Fruit fly (Drosophila melanogaster) whole organism, embryonic: Measurements from ENCODE around the gene gNacalpha.

Experiments
- Ada2b ChIP-seq: fragments of 200-800 bp; sonication (Bioruptor generic); IDR thresholded peaks from 2 replicates; pipeline ENCODE4 v1.3.6; 2022; ENCODE audit warnings: missing biosample characterization, missing genetic modification characterization
- Aef1 ChIP-seq: fragments of 200-800 bp; sonication (Bioruptor generic); IDR thresholded peaks from 3 replicates; pipeline ENCODE4 v1.3.6; 2022; ENCODE audit warnings: missing biosample characterization, missing genetic modification characterization
- Asciz ChIP-seq: fragments of 200-800 bp; sonication (Bioruptor generic); optimal IDR thresholded peaks from 2 replicates; lab custom pipeline; 2017; ENCODE audit warnings: missing biosample characterization, mild to moderate bottlenecking, missing genetic modification characterization, missing genetic modification reagents
- B-H1 ChIP-seq: fragments of 200-800 bp; sonication (Bioruptor generic); IDR thresholded peaks from 3 replicates; pipeline ENCODE4 v1.3.6; 2022; ENCODE audit warnings: missing biosample characterization, missing genetic modification characterization
- CG11456 ChIP-seq: fragments of 200-800 bp; sonication (Bioruptor generic); IDR thresholded peaks from 3 replicates; pipeline ENCODE4 v1.3.6; 2022; ENCODE audit warnings: missing biosample characterization, missing genetic modification characterization
- CG11695 ChIP-seq: fragments of 200-800 bp; sonication (Bioruptor generic); IDR thresholded peaks from 3 replicates; pipeline ENCODE4 v1.3.6; 2022; ENCODE audit warnings: missing biosample characterization, missing genetic modification characterization
- CG15601 ChIP-seq: fragments of 200-800 bp; sonication (Bioruptor generic); optimal IDR thresholded peaks from 3 replicates; lab custom pipeline; 2019; ENCODE audit warnings: missing biosample characterization, mild to moderate bottlenecking, missing genetic modification characterization, moderate library complexity
- CG1602 ChIP-seq: fragments of 200-800 bp; sonication (Bioruptor generic); optimal IDR thresholded peaks from 3 replicates; lab custom pipeline; 2016; ENCODE audit warnings: missing biosample characterization, missing genetic modification characterization
- CG1603 ChIP-seq: fragments of 200-800 bp; sonication (Bioruptor generic); optimal IDR thresholded peaks from 2 replicates; lab custom pipeline; 2019; ENCODE audit warnings: missing biosample characterization, mild to moderate bottlenecking, missing genetic modification characterization, moderate library complexity
- CG17328 ChIP-seq: fragments of 200-800 bp; sonication (Bioruptor generic); IDR thresholded peaks from 2 replicates; pipeline ENCODE4 v1.3.6; 2022; ENCODE audit warnings: missing biosample characterization, missing genetic modification characterization
- CG18262 ChIP-seq: fragments of 200-800 bp; optimal IDR thresholded peaks from 3 replicates; lab custom pipeline; 2019; ENCODE audit warnings: missing biosample characterization, mild to moderate bottlenecking, missing genetic modification characterization, moderate library complexity
- CG18599 ChIP-seq: fragments of 200-800 bp; sonication (Bioruptor generic); optimal IDR thresholded peaks from 3 replicates; lab custom pipeline; 2017; ENCODE audit warnings: missing biosample characterization, missing genetic modification characterization, mild to moderate bottlenecking, moderate library complexity, missing genetic modification reagents
- CG2120 ChIP-seq: fragments of 200-800 bp; sonication (Bioruptor generic); optimal IDR thresholded peaks from 3 replicates; lab custom pipeline; 2016; ENCODE audit warnings: missing biosample characterization, missing genetic modification characterization
- CG2712 ChIP-seq: fragments of 200-800 bp; optimal IDR thresholded peaks from 3 replicates; lab custom pipeline; 2019; ENCODE audit warnings: missing biosample characterization, mild to moderate bottlenecking, missing genetic modification characterization, moderate library complexity
- CG32532 ChIP-seq: fragments of 200-800 bp; sonication (Bioruptor generic); IDR thresholded peaks from 2 replicates; pipeline ENCODE4 v1.3.6; 2022; ENCODE audit warnings: missing biosample characterization, missing genetic modification characterization
- CG34422 ChIP-seq: fragments of 200-800 bp; sonication (Bioruptor generic); IDR thresholded peaks from 3 replicates; pipeline ENCODE4 v1.3.6; 2022; ENCODE audit warnings: missing biosample characterization, missing genetic modification characterization
- CG5245 ChIP-seq: fragments of 200-800 bp; sonication (Bioruptor generic); optimal IDR thresholded peaks from 3 replicates; lab custom pipeline; 2016; ENCODE audit warnings: missing biosample characterization, missing genetic modification characterization
- CG7786 ChIP-seq: fragments of 200-800 bp; sonication (Bioruptor generic); optimal IDR thresholded peaks from 2 replicates; lab custom pipeline; 2016; ENCODE audit warnings: missing biosample characterization, missing genetic modification characterization
- CTCF ChIP-seq: fragments of 200-800 bp; sonication (Bioruptor generic); optimal IDR thresholded peaks from 2 replicates; lab custom pipeline; 2017; ENCODE audit warnings: missing biosample characterization, mild to moderate bottlenecking, missing genetic modification characterization, moderate library complexity
- D19A ChIP-seq: fragments of 200-800 bp; optimal IDR thresholded peaks from 3 replicates; lab custom pipeline; 2019; ENCODE audit warnings: missing biosample characterization, mild to moderate bottlenecking, missing genetic modification characterization, moderate library complexity
- Dbx ChIP-seq: fragments of 200-800 bp; sonication (Bioruptor generic); IDR thresholded peaks from 3 replicates; pipeline ENCODE4 v1.3.6; 2022; ENCODE audit warnings: missing biosample characterization, missing genetic modification characterization
- Dip3 ChIP-seq: fragments of 200-800 bp; sonication (Bioruptor generic); optimal IDR thresholded peaks from 3 replicates; lab custom pipeline; 2016; ENCODE audit warnings: missing biosample characterization, missing genetic modification characterization
- Ets65A ChIP-seq: fragments of 200-800 bp; sonication (Bioruptor generic); peaks from one replicate; lab custom pipeline; 2016; ENCODE audit warnings: missing biosample characterization, missing genetic modification characterization
- Gsc ChIP-seq: fragments of 200-800 bp; sonication (Bioruptor generic); IDR thresholded peaks from 2 replicates; pipeline ENCODE4 v1.3.6; 2022; ENCODE audit warnings: missing biosample characterization, missing genetic modification characterization
- Hand ChIP-seq: fragments of 200-800 bp; sonication (Bioruptor generic); optimal IDR thresholded peaks from 2 replicates; lab custom pipeline; 2017; ENCODE audit warnings: mild to moderate bottlenecking, missing biosample characterization, missing genetic modification reagents, missing genetic modification characterization
- Hr3 ChIP-seq: fragments of 200-800 bp; sonication (Bioruptor generic); optimal IDR thresholded peaks from 3 replicates; lab custom pipeline; 2016; ENCODE audit warnings: missing biosample characterization, missing genetic modification characterization
- Mrtf ChIP-seq: fragments of 200-800 bp; sonication (Bioruptor generic); IDR thresholded peaks from 3 replicates; pipeline ENCODE4 v1.3.6; 2022; ENCODE audit warnings: missing biosample characterization, missing genetic modification characterization
- Nf-YA ChIP-seq: fragments of 200-800 bp; sonication (Bioruptor generic); IDR thresholded peaks from 2 replicates; pipeline ENCODE4 v1.3.6; 2022; ENCODE audit warnings: missing biosample characterization, missing genetic modification characterization
- ara ChIP-seq: fragments of 200-800 bp; sonication (Bioruptor generic); IDR thresholded peaks from 2 replicates; pipeline ENCODE4 v1.3.6; 2022; ENCODE audit warnings: missing biosample characterization, missing genetic modification characterization
- croc ChIP-seq: fragments of 200-800 bp; sonication (Bioruptor generic); conservative IDR thresholded peaks from 3 replicates; pipeline ENCODE4 v1.3.6; 2022; ENCODE audit warnings: missing biosample characterization, missing genetic modification characterization
- crol ChIP-seq: fragments of 200-800 bp; sonication (Bioruptor generic); IDR thresholded peaks from 2 replicates; pipeline ENCODE4 v1.3.6; 2022; ENCODE audit warnings: missing biosample characterization, missing genetic modification characterization
- dmrt99B ChIP-seq: fragments of 200-800 bp; sonication (Bioruptor generic); optimal IDR thresholded peaks from 2 replicates; lab custom pipeline; 2018; ENCODE audit warnings: missing biosample characterization, mild to moderate bottlenecking, missing genetic modification characterization, moderate library complexity
- dpn ChIP-seq, 2 experiments: fragments of 200-800 bp; sonication (Bioruptor generic); optimal IDR thresholded peaks; 3 replicates each; lab custom pipeline; 2016; ENCODE audit warnings: missing biosample characterization in 2 of 2, missing genetic modification characterization in 2 of 2
- dysf ChIP-seq: fragments of 200-800 bp; sonication (Bioruptor generic); IDR thresholded peaks from 3 replicates; pipeline ENCODE4 v1.3.6; 2022; ENCODE audit warnings: missing biosample characterization, missing genetic modification characterization
- exex ChIP-seq: fragments of 200-800 bp; sonication (Bioruptor generic); optimal IDR thresholded peaks from 4 replicates; lab custom pipeline; 2018; ENCODE audit warnings: missing biosample characterization, mild to moderate bottlenecking, missing genetic modification characterization, moderate library complexity
- gce ChIP-seq: fragments of 200-800 bp; sonication (Bioruptor generic); IDR thresholded peaks from 3 replicates; pipeline ENCODE4 v1.3.6; 2022; ENCODE audit warnings: missing biosample characterization, missing genetic modification characterization
- hkb ChIP-seq, 2 experiments: fragments of 200-800 bp in 1 of 2; fragments of >200 bp in 1 of 2; sonication (Bioruptor generic) in 1 of 2; IDR thresholded peaks in 1 of 2; optimal IDR thresholded peaks in 1 of 2; 2 replicates each; pipeline versions ENCODE4 v1.3.6 to Lab custom; 2017 to 2022; ENCODE audit warnings: missing biosample characterization in 1 of 2, missing genetic modification characterization in 1 of 2
- ind ChIP-seq: fragments of 200-800 bp; sonication (Bioruptor generic); optimal IDR thresholded peaks from 3 replicates; lab custom pipeline; 2016; ENCODE audit warnings: missing biosample characterization, missing genetic modification characterization
- jing ChIP-seq: fragments of 200-800 bp; sonication (Bioruptor generic); optimal IDR thresholded peaks from 2 replicates; lab custom pipeline; 2018; ENCODE audit warnings: missing biosample characterization, mild to moderate bottlenecking, missing genetic modification characterization
- mam ChIP-seq: fragments of 200-800 bp; sonication (Bioruptor generic); optimal IDR thresholded peaks from 3 replicates; lab custom pipeline; 2016; ENCODE audit warnings: missing biosample characterization, missing genetic modification characterization
- otp ChIP-seq: fragments of 200-800 bp; sonication (Bioruptor generic); IDR thresholded peaks from 3 replicates; pipeline ENCODE4, ENCODE4 v1.3.6; 2022; ENCODE audit warnings: missing biosample characterization, missing genetic modification characterization
- pan ChIP-seq, 4 experiments: fragments of >200 bp in 3 of 4; fragments of 200-800 bp in 1 of 4; sonication (Bioruptor generic) in 1 of 4; optimal IDR thresholded peaks in 3 of 4; IDR thresholded peaks in 1 of 4; 2 replicates each; pipeline versions ENCODE4 v1.3.6 to Lab custom; 2017 to 2022; ENCODE audit warnings: missing biosample characterization in 2 of 4, missing genetic modification characterization in 2 of 4, mixed read lengths in 1 of 4
- pb ChIP-seq: fragments of 200-800 bp; sonication (Bioruptor generic); optimal IDR thresholded peaks from 3 replicates; lab custom pipeline; 2016; ENCODE audit warnings: missing biosample characterization, missing genetic modification characterization
- pnt ChIP-seq: fragments of 200-800 bp; sonication (Bioruptor generic); optimal IDR thresholded peaks from 3 replicates; lab custom pipeline; 2016; ENCODE audit warnings: missing biosample characterization, missing genetic modification characterization
- psq ChIP-seq: fragments of 200-800 bp; sonication (Bioruptor generic); optimal IDR thresholded peaks from 2 replicates; lab custom pipeline; 2017; ENCODE audit warnings: missing biosample characterization, missing genetic modification characterization
- rib ChIP-seq: fragments of 200-800 bp; sonication (Bioruptor generic); IDR thresholded peaks from 2 replicates; pipeline ENCODE4 v1.3.6; 2022; ENCODE audit warnings: missing biosample characterization, missing genetic modification characterization
- sisA ChIP-seq: fragments of 200-800 bp; sonication (Bioruptor generic); IDR thresholded peaks from 2 replicates; pipeline ENCODE4 v1.3.6; 2022; ENCODE audit warnings: missing biosample characterization, missing genetic modification characterization
- ssp ChIP-seq: fragments of 200-800 bp; sonication (Bioruptor generic); IDR thresholded peaks from 2 replicates; pipeline ENCODE4 v1.3.6; 2022; ENCODE audit warnings: missing biosample characterization, missing genetic modification characterization
- wdn ChIP-seq: fragments of 200-800 bp; sonication (Bioruptor generic); IDR thresholded peaks from 2 replicates; pipeline ENCODE4 v1.3.6; 2022; ENCODE audit warnings: missing biosample characterization, missing genetic modification characterization
- wek ChIP-seq: fragments of 200-800 bp; sonication (Bioruptor generic); optimal IDR thresholded peaks from 3 replicates; lab custom pipeline; 2018; ENCODE audit warnings: missing biosample characterization, mild to moderate bottlenecking, missing genetic modification characterization, moderate library complexity
- zen ChIP-seq: fragments of 200-800 bp; sonication (Bioruptor generic); optimal IDR thresholded peaks from 3 replicates; lab custom pipeline; 2018; ENCODE audit warnings: missing biosample characterization, mild to moderate bottlenecking, missing genetic modification characterization, moderate library complexity

Gene gNacalpha

dm6 chr2L:1070941-1071340 lies 33.9 kb downstream of the gNacalpha start (continued):
- peak; percentile 20; the same call in 1 of the 2 replicates for TF ChIP-seq sisA
- no peak for TF ChIP-seq Asciz (GFP tag; lab: Kevin White, UChicago)
- TF ChIP-seq CG1602 (GFP tag; lab: Kevin White, UChicago) = no peak
- TF ChIP-seq Dbx (GFP tag; lab: Robert Waterston, UW) = peak; percentile 62
- no peak for TF ChIP-seq B-H1 (GFP tag; lab: Robert Waterston, UW)
- TF ChIP-seq croc (GFP tag; lab: Robert Waterston, UW) = no peak
- 0 out of 3 replicates have a peak, but pooled peaks have one; percentile 24 for TF ChIP-seq Aef1 (GFP tag; lab: Robert Waterston, UW)
- 0 out of 2 replicates have a peak, but pooled peaks have one; percentile 18 for TF ChIP-seq CG17328
- TF ChIP-seq Nf-YA = no peak
- TF ChIP-seq Hr3 (GFP tag; lab: Kevin White, UChicago) = no peak
- peak; percentile 20 for TF ChIP-seq dmrt99B (tag; lab: Kevin White, UChicago)
- no peak for TF ChIP-seq Hand
- TF ChIP-seq dpn (GFP tag; optimal IDR thresholded peaks at IDR 0.05; lab: Kevin White, UChicago) = no peak
- no peak for TF ChIP-seq Gsc (GFP tag; lab: Robert Waterston, UW)
- TF ChIP-seq CG5245 (GFP tag; lab: Kevin White, UChicago) = no peak
- TF ChIP-seq pan (optimal IDR thresholded peaks at IDR 0.05; lab: Kevin White, UChicago) = no peak
- peak in 1 of 2 experiments; percentile 49 for TF ChIP-seq pan (GFP tag; optimal IDR thresholded peaks at IDR 0.05 in 1 of 2, IDR thresholded peaks at IDR 0.05 in 1 of 2)
- peak; percentile 10 for TF ChIP-seq ind (GFP tag; lab: Kevin White, UChicago)
- TF ChIP-seq CTCF (GFP tag; lab: Kevin White, UChicago) = no peak
- TF ChIP-seq gce (GFP tag; lab: Robert Waterston, UW) = 0 out of 3 replicates have a peak, but pooled peaks have one; percentile 20
- no peak; the same call in 1 of the 2 replicates for TF ChIP-seq ara (GFP tag; lab: Robert Waterston, UW)
- TF ChIP-seq jing (GFP tag; lab: Kevin White, UChicago) = no peak
- peak; percentile 10 for TF ChIP-seq CG15601 (tag; lab: Kevin White, UChicago)
- TF ChIP-seq Mrtf (GFP tag; lab: Robert Waterston, UW) = 0 out of 3 replicates have a peak, but pooled peaks have one; percentile 29
- no peak; the same call in 1 of the 2 replicates for TF ChIP-seq crol (GFP tag; lab: Robert Waterston, UW)
- peak; percentile 21; the same call in 1 of the 2 replicates for TF ChIP-seq ssp (GFP tag; lab: Robert Waterston, UW)
- TF ChIP-seq mam (GFP tag; lab: Kevin White, UChicago) = peak; percentile 19
- no peak for TF ChIP-seq D19A (tag; lab: Kevin White, UChicago)
- 0 out of 3 replicates have a peak, but pooled peaks have one; percentile 39 for TF ChIP-seq otp (GFP tag; lab: Robert Waterston, UW)
- peak; percentile 40 for TF ChIP-seq CG18599
- no peak for TF ChIP-seq CG18262 (tag; lab: Kevin White, UChicago)
- TF ChIP-seq pnt (GFP tag; lab: Kevin White, UChicago) = peak; percentile 17
- no peak for TF ChIP-seq hkb (optimal IDR thresholded peaks at IDR 0.05; lab: Kevin White, UChicago)
- TF ChIP-seq hkb (GFP tag; IDR thresholded peaks at IDR 0.05; lab: Robert Waterston, UW) = no peak
- peak; percentile 67 for TF ChIP-seq CG32532 (GFP tag; lab: Robert Waterston, UW)
- TF ChIP-seq rib (GFP tag; lab: Robert Waterston, UW) = 0 out of 2 replicates have a peak, but pooled peaks have one; percentile 30
- TF ChIP-seq Dip3 (GFP tag; lab: Kevin White, UChicago) = no peak
- no peak for TF ChIP-seq wek (GFP tag; lab: Kevin White, UChicago)
- TF ChIP-seq CG7786 (GFP tag; lab: Kevin White, UChicago) = peak; percentile 10
- TF ChIP-seq CG2712 (tag; lab: Kevin White, UChicago) = peak; percentile 0
- peak; percentile 12 for TF ChIP-seq psq (GFP tag; lab: Kevin White, UChicago)
- no peak for TF ChIP-seq zen (tag; lab: Kevin White, UChicago)
- TF ChIP-seq CG34422 = 0 out of 3 replicates have a peak, but pooled peaks have one; percentile 8
- TF ChIP-seq CG2120 (GFP tag; lab: Kevin White, UChicago) = peak; percentile 59
- TF ChIP-seq dysf (GFP tag; lab: Robert Waterston, UW) = peak; percentile 65
- TF ChIP-seq CG1603 = peak; percentile 9
- TF ChIP-seq wdn = no peak
- peak; percentile 45 for TF ChIP-seq Ets65A
- no peak for TF ChIP-seq exex
- TF ChIP-seq Ada2b (GFP tag; lab: Robert Waterston, UW) = 0 out of 2 replicates have a peak, but pooled peaks have one; percentile 23
- TF ChIP-seq pb (GFP tag; lab: Kevin White, UChicago) = no peak
- 0 out of 3 replicates have a peak, but pooled peaks have one; percentile 39 for TF ChIP-seq CG11695 (GFP tag; lab: Robert Waterston, UW)
- TF ChIP-seq CG11456 (GFP tag; lab: Robert Waterston, UW) = peak; percentile 72; the same call in 1 of the 3 replicates
